Fruit fly (Drosophila melanogaster): Measurements from ENCODE around the gene Mur11Da.
A peak's percentile ranks its signal among the peaks of the same experiment; 100 is the strongest.

Mur11Da gene

DNA sequence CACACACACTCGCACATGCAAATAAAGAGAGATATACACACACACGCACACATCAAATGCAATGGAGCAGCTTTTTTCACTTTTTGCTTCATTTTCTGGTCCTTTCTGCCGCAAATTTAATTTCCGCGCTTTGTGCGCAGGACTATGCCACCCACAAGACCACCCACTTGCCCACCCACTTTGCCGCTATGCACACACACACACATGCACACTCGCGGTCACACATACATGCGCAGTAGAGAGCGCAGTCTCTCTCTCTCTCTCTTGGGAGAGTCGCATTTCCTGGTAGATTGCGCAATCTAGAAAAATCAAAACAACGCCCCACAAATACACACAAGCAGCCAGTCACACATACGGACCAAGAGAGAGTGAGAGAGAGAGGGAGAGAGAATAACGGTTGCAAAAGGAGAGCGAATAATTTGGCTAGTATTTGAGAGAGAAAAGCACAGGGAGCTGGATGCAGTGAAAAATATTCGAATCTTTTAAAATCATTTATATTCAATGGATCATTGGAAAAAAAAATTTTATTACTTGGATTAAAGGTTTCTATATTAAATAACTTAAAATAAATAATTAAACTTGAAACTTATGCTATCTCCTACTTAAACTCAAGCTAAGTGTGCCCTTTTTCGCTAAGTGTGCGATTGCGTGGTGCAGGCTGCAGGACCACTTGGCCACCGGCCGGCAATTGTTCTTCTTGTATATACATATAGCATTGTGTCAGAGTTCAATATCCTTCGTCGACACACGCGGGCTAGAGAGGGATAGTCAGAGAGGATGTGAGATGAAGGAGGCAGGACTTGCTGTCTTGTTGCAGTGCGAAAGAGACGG, 42.0 kb upstream of the Mur11Da start (continued):
- TF ChIP-seq Rx (GFP tag; IDR thresholded peaks at IDR 0.05): peak; percentile 39; the same call in 1 of the 2 replicates
- peak; percentile 50; the same call in 1 of the 2 replicates for TF ChIP-seq CG11247 (GFP tag; IDR thresholded peaks at IDR 0.05)
- TF ChIP-seq CG11504 (tag; optimal IDR thresholded peaks at IDR 0.05): peak; percentile 81
- TF ChIP-seq en (GFP tag; optimal IDR thresholded peaks at IDR 0.05): no peak
- TF ChIP-seq chm (GFP tag; IDR thresholded peaks at IDR 0.05): peak; percentile 58; the same call in 1 of the 2 replicates
- peak; percentile 37 for TF ChIP-seq caup (GFP tag; optimal IDR thresholded peaks at IDR 0.05; ENCODE audit: severe bottlenecking)
- no peak for TF ChIP-seq CG17912 (GFP tag; optimal IDR thresholded peaks at IDR 0.05)
- peak; percentile 0 for TF ChIP-seq odd (GFP tag; optimal IDR thresholded peaks at IDR 0.05)
- TF ChIP-seq CG30020 (tag; optimal IDR thresholded peaks at IDR 0.05): peak; percentile 32
- TF ChIP-seq CG17361 (GFP tag; IDR thresholded peaks at IDR 0.05): peak; percentile 48; the same call in 1 of the 3 replicates
- TF ChIP-seq ken (GFP tag; IDR thresholded peaks at IDR 0.05): peak; percentile 79
- 0 out of 2 replicates have a peak, but pooled peaks have one; percentile 30 for TF ChIP-seq Oaz (GFP tag; IDR thresholded peaks at IDR 0.05)
- TF ChIP-seq CG6689 (GFP tag; IDR thresholded peaks at IDR 0.05): peak; percentile 78
- TF ChIP-seq CG5245 (GFP tag; optimal IDR thresholded peaks at IDR 0.05): peak; percentile 1
- TF ChIP-seq PHDP (tag; optimal IDR thresholded peaks at IDR 0.05): peak; percentile 43
- TF ChIP-seq HLHmδ (GFP tag; optimal IDR thresholded peaks at IDR 0.05): no peak
- peak; percentile 38 for TF ChIP-seq BtbVII (GFP tag; optimal IDR thresholded peaks at IDR 0.05)
- no peak for TF ChIP-seq CG6654 (GFP tag; optimal IDR thresholded peaks at IDR 0.05)
- TF ChIP-seq CG8359 (GFP tag; optimal IDR thresholded peaks at IDR 0.05; ENCODE audit: borderline replicate concordance): peak; percentile 55
- TF ChIP-seq trem (tag; optimal IDR thresholded peaks at IDR 0.05): peak; percentile 40
- TF ChIP-seq slbo (GFP tag; IDR thresholded peaks at IDR 0.05): peak; percentile 70
- TF ChIP-seq CG4404 (GFP tag; IDR thresholded peaks at IDR 0.05): peak; percentile 76
- TF ChIP-seq Nf-YC (tag; optimal IDR thresholded peaks at IDR 0.05): peak; percentile 32
- peak; percentile 74 for TF ChIP-seq CG7839 (tag; optimal IDR thresholded peaks at IDR 0.05)
- TF ChIP-seq Dip3 (GFP tag; optimal IDR thresholded peaks at IDR 0.05): no peak
- no peak for TF ChIP-seq CG18476 (GFP tag; optimal IDR thresholded peaks at IDR 0.05)
- TF ChIP-seq CG6272 (GFP tag; IDR thresholded peaks at IDR 0.05): peak; percentile 65; the same call in 1 of the 2 replicates
- peak; percentile 29 for TF ChIP-seq CG12659 (GFP tag; optimal IDR thresholded peaks at IDR 0.05)
- TF ChIP-seq zfh1 (GFP tag; IDR thresholded peaks at IDR 0.05): peak; percentile 67
- no peak for TF ChIP-seq bigmax (GFP tag; optimal IDR thresholded peaks at IDR 0.05)
- peak; percentile 65 for TF ChIP-seq Ada2b (GFP tag; IDR thresholded peaks at IDR 0.05)
- peak; percentile 42; the same call in 1 of the 2 replicates for TF ChIP-seq CG9215 (GFP tag; IDR thresholded peaks at IDR 0.05)
- peak; percentile 70 for TF ChIP-seq CG14441 (GFP tag; IDR thresholded peaks at IDR 0.05)
- peak; percentile 83 for TF ChIP-seq HLH3B (GFP tag; IDR thresholded peaks at IDR 0.05)
- peak; percentile 45 for TF ChIP-seq CG10462 (GFP tag; optimal IDR thresholded peaks at IDR 0.05)
- peak; percentile 27 for TF ChIP-seq Chrac-16 (GFP tag; optimal IDR thresholded peaks at IDR 0.05)
- peak; percentile 50 for TF ChIP-seq CG8388 (GFP tag; optimal IDR thresholded peaks at IDR 0.05)
- TF ChIP-seq CG10366 (GFP tag; IDR thresholded peaks at IDR 0.05): peak; percentile 60
- TF ChIP-seq D (optimal IDR thresholded peaks at IDR 0.05): no peak
- peak; percentile 71 for TF ChIP-seq D (GFP tag; optimal IDR thresholded peaks at IDR 0.05)
- TF ChIP-seq CG30403 (GFP tag; optimal IDR thresholded peaks at IDR 0.05): peak; percentile 40
- TF ChIP-seq CG2678 (tag; optimal IDR thresholded peaks at IDR 0.05): peak; percentile 85
- TF ChIP-seq CG10959 (GFP tag; IDR thresholded peaks at IDR 0.05): peak; percentile 72
- no peak for TF ChIP-seq CG34376 (GFP tag; optimal IDR thresholded peaks at IDR 0.05)
- TF ChIP-seq unpg (GFP tag; optimal IDR thresholded peaks at IDR 0.05): peak; percentile 22
- TF ChIP-seq hkb (optimal IDR thresholded peaks at IDR 0.05): no peak
- peak; percentile 78 for TF ChIP-seq hkb (GFP tag; IDR thresholded peaks at IDR 0.05)
- peak; percentile 48 for TF ChIP-seq sug (tag; optimal IDR thresholded peaks at IDR 0.05)
- peak; percentile 22 for TF ChIP-seq tin (GFP tag; optimal IDR thresholded peaks at IDR 0.05)
- peak; percentile 55 for TF ChIP-seq wdn (GFP tag; IDR thresholded peaks at IDR 0.05)
